Worm (Caenorhabditis elegans): ENCODE data around the gene B0280.11.

DNA sequence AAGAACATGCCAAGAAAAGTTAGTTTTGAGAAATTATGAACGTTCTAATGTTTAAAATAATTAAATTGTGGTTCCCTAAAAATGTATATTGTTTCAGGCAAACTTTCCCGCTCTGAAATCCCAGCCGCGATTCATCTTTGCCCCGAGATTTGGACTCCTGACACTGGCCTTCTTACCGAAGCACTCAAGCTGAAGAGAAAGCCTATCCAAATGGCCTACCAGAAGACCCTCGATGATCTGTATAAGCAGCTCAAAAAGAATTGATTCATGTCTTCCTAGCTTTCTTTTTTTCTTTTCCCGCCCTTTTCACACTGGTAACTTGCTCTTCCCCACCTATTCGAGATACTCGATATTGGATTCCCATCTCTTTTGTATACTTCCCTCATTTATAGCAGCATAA, 32.0 kb upstream of the B0280.11 start:
- TF ChIP-seq ceh-30 (tag; optimal IDR thresholded peaks at IDR 0.05) (no peak), dmd-4 (tag; optimal IDR thresholded peaks at IDR 0.05; ENCODE audit: borderline replicate concordance) (no peak)

Data from whole organism, late embryonic.